Fruit fly (Drosophila melanogaster) whole organism, embryonic: ENCODE data around the gene CG15717.
A peak's percentile ranks its signal among the peaks of the same experiment; 100 is the strongest.

Source experiments
- Bgb ChIP-seq: fragments of 200-800 bp; sonication (Bioruptor generic); IDR thresholded peaks from 2 replicates; pipeline ENCODE4 v1.3.6; 2022; ENCODE audit warnings: missing biosample characterization, missing genetic modification characterization; ENCODE audit not compliant: partially characterized antibody
- CG10565 ChIP-seq: fragments of 200-800 bp; sonication (Bioruptor generic); optimal IDR thresholded peaks from 3 replicates; lab custom pipeline; 2016; ENCODE audit warnings: missing biosample characterization, mild to moderate bottlenecking, missing genetic modification characterization
- CG11085 ChIP-seq: fragments of 200-800 bp; sonication (Bioruptor generic); IDR thresholded peaks from 2 replicates; pipeline ENCODE4 v1.3.6; 2022; ENCODE audit warnings: missing biosample characterization, missing genetic modification characterization
- CG12219 ChIP-seq: fragments of 200-800 bp; sonication (Bioruptor generic); optimal IDR thresholded peaks from 3 replicates; lab custom pipeline; 2018; ENCODE audit warnings: missing biosample characterization, mild to moderate bottlenecking, missing genetic modification characterization
- CG12236 ChIP-seq: fragments of 200-800 bp; sonication (Bioruptor generic); optimal IDR thresholded peaks from 2 replicates; lab custom pipeline; 2016; ENCODE audit warnings: missing biosample characterization, missing genetic modification characterization
- CG12942 ChIP-seq: fragments of 200-800 bp; sonication (Bioruptor generic); optimal IDR thresholded peaks from 3 replicates; lab custom pipeline; 2016; ENCODE audit warnings: missing biosample characterization, missing genetic modification characterization
- CG15514 ChIP-seq: fragments of 200-800 bp; sonication (Bioruptor generic); optimal IDR thresholded peaks from 3 replicates; lab custom pipeline; 2017; ENCODE audit warnings: missing biosample characterization, missing genetic modification characterization, mild to moderate bottlenecking, moderate library complexity, missing genetic modification reagents
- CG16815 ChIP-seq: fragments of 200-800 bp; sonication (Bioruptor generic); optimal IDR thresholded peaks from 3 replicates; lab custom pipeline; 2017; ENCODE audit warnings: missing biosample characterization, mild to moderate bottlenecking, missing genetic modification characterization
- CG17328 ChIP-seq: fragments of 200-800 bp; sonication (Bioruptor generic); IDR thresholded peaks from 2 replicates; pipeline ENCODE4 v1.3.6; 2022; ENCODE audit warnings: missing biosample characterization, missing genetic modification characterization
- CG17361 ChIP-seq: fragments of 200-800 bp; sonication (Bioruptor generic); IDR thresholded peaks from 3 replicates; pipeline ENCODE4 v1.3.6; 2022; ENCODE audit warnings: missing biosample characterization, missing genetic modification characterization
- CG34376 ChIP-seq: fragments of 200-800 bp; sonication (Bioruptor generic); optimal IDR thresholded peaks from 2 replicates; lab custom pipeline; 2018; ENCODE audit warnings: missing biosample characterization, mild to moderate bottlenecking, missing genetic modification characterization
- CG42726 ChIP-seq: fragments of 200-800 bp; sonication (Bioruptor generic); IDR thresholded peaks from 2 replicates; pipeline ENCODE4 v1.3.6; 2022; ENCODE audit warnings: missing biosample characterization, missing genetic modification characterization; ENCODE audit not compliant: partially characterized antibody
- CG4282 ChIP-seq: fragments of 200-800 bp; sonication (Bioruptor generic); optimal IDR thresholded peaks from 2 replicates; lab custom pipeline; 2016; ENCODE audit warnings: missing biosample characterization, missing genetic modification characterization
- CG4328 ChIP-seq: fragments of 200-800 bp; sonication (Bioruptor generic); optimal IDR thresholded peaks from 3 replicates; lab custom pipeline; 2017; ENCODE audit warnings: missing biosample characterization, missing genetic modification reagents, missing genetic modification characterization
- CG4360 ChIP-seq: fragments of 200-800 bp; sonication (Bioruptor generic); IDR thresholded peaks from 2 replicates; pipeline ENCODE4 v1.3.6; 2022; ENCODE audit warnings: missing biosample characterization, missing genetic modification characterization
- CG6654 ChIP-seq: fragments of 200-800 bp; sonication (Bioruptor generic); optimal IDR thresholded peaks from 2 replicates; lab custom pipeline; 2017; ENCODE audit warnings: missing biosample characterization, mild to moderate bottlenecking, missing genetic modification characterization
- CG9609 ChIP-seq: fragments of 200-800 bp; sonication (Bioruptor generic); optimal IDR thresholded peaks from 3 replicates; lab custom pipeline; 2016; ENCODE audit warnings: missing biosample characterization, missing genetic modification characterization
- CG9932 ChIP-seq: fragments of 200-800 bp; sonication (Bioruptor generic); IDR thresholded peaks from 2 replicates; pipeline ENCODE4 v1.3.6; 2022; ENCODE audit warnings: missing biosample characterization, missing genetic modification characterization
- Dip3 ChIP-seq: fragments of 200-800 bp; sonication (Bioruptor generic); optimal IDR thresholded peaks from 3 replicates; lab custom pipeline; 2016; ENCODE audit warnings: missing biosample characterization, missing genetic modification characterization
- Fer2 ChIP-seq: fragments of 200-800 bp; sonication (Bioruptor generic); optimal IDR thresholded peaks from 2 replicates; lab custom pipeline; 2018; ENCODE audit warnings: missing biosample characterization, mild to moderate bottlenecking, missing genetic modification characterization, moderate library complexity
- NC2α ChIP-seq: fragments of 200-800 bp; sonication (Bioruptor generic); optimal IDR thresholded peaks from 2 replicates; lab custom pipeline; 2016; ENCODE audit warnings: missing biosample characterization, missing genetic modification characterization
- Nf-YB ChIP-seq: fragments of 200-800 bp; sonication (Bioruptor generic); optimal IDR thresholded peaks from 3 replicates; lab custom pipeline; 2019; ENCODE audit warnings: missing biosample characterization, mild to moderate bottlenecking, missing genetic modification characterization, moderate library complexity
- Nf-YC ChIP-seq: fragments of 200-800 bp; optimal IDR thresholded peaks from 3 replicates; lab custom pipeline; 2019; ENCODE audit warnings: missing biosample characterization, mild to moderate bottlenecking, missing genetic modification characterization, moderate library complexity
- Spps ChIP-seq: fragments of 200-800 bp; sonication (Bioruptor generic); optimal IDR thresholded peaks from 2 replicates; lab custom pipeline; 2018; ENCODE audit warnings: missing biosample characterization, mild to moderate bottlenecking, missing genetic modification characterization
- Sry-β ChIP-seq: fragments of 200-800 bp; sonication (Bioruptor generic); optimal IDR thresholded peaks from 2 replicates; lab custom pipeline; 2018; ENCODE audit warnings: missing biosample characterization, mild to moderate bottlenecking, missing genetic modification characterization, moderate library complexity
- YL-1 ChIP-seq: fragments of 200-800 bp; sonication (Bioruptor generic); optimal IDR thresholded peaks from 3 replicates; lab custom pipeline; 2017; ENCODE audit warnings: missing biosample characterization, mild to moderate bottlenecking, missing genetic modification characterization
- ab ChIP-seq: fragments of 200-800 bp; sonication (Bioruptor generic); optimal IDR thresholded peaks from 2 replicates; lab custom pipeline; 2016; ENCODE audit warnings: missing biosample characterization, missing genetic modification characterization
- al ChIP-seq: fragments of 200-800 bp; sonication (Bioruptor generic); IDR thresholded peaks from 2 replicates; pipeline ENCODE4 v1.3.6; 2022; ENCODE audit warnings: missing biosample characterization, missing genetic modification characterization
- bigmax ChIP-seq: fragments of 200-800 bp; sonication (Bioruptor generic); optimal IDR thresholded peaks from 2 replicates; lab custom pipeline; 2018; ENCODE audit warnings: missing biosample characterization, mild to moderate bottlenecking, missing genetic modification characterization
- chinmo ChIP-seq: fragments of 200-800 bp; sonication (Bioruptor generic); IDR thresholded peaks from 4 replicates; pipeline ENCODE4 v1.3.6; 2022; ENCODE audit warnings: missing biosample characterization, missing genetic modification characterization; ENCODE audit not compliant: partially characterized antibody
- chn ChIP-seq: fragments of 200-800 bp; sonication (Bioruptor generic); optimal IDR thresholded peaks from 2 replicates; lab custom pipeline; 2016; ENCODE audit warnings: missing biosample characterization, missing genetic modification characterization
- dpn ChIP-seq, 2 experiments: fragments of 200-800 bp; sonication (Bioruptor generic); optimal IDR thresholded peaks; 3 replicates each; lab custom pipeline; 2016; ENCODE audit warnings: missing biosample characterization in 2 of 2, missing genetic modification characterization in 2 of 2
- en ChIP-seq: fragments of 200-800 bp; sonication (Bioruptor generic); optimal IDR thresholded peaks from 2 replicates; lab custom pipeline; 2016; ENCODE audit warnings: missing biosample characterization, missing genetic modification characterization
- gem ChIP-seq: fragments of 200-800 bp; sonication (Bioruptor generic); optimal IDR thresholded peaks from 2 replicates; lab custom pipeline; 2019; ENCODE audit warnings: missing biosample characterization, mild to moderate bottlenecking, missing genetic modification characterization, moderate library complexity
- hbn ChIP-seq: fragments of 200-800 bp; sonication (Bioruptor generic); IDR thresholded peaks from 2 replicates; pipeline ENCODE4 v1.3.6; 2022; ENCODE audit warnings: missing biosample characterization, missing genetic modification characterization; ENCODE audit not compliant: partially characterized antibody
- hkb ChIP-seq, 2 experiments: fragments of 200-800 bp in 1 of 2; fragments of >200 bp in 1 of 2; sonication (Bioruptor generic) in 1 of 2; IDR thresholded peaks in 1 of 2; optimal IDR thresholded peaks in 1 of 2; 2 replicates each; pipeline versions ENCODE4 v1.3.6 to Lab custom; 2017 to 2022; ENCODE audit warnings: missing biosample characterization in 1 of 2, missing genetic modification characterization in 1 of 2
- hth ChIP-seq: fragments of >200 bp; optimal IDR thresholded peaks from 2 replicates; lab custom pipeline; 2017; ENCODE audit warnings: inconsistent platforms
- kah ChIP-seq: fragments of 200-800 bp; sonication (Bioruptor generic); optimal IDR thresholded peaks from 2 replicates; lab custom pipeline; 2018; ENCODE audit warnings: missing biosample characterization, mild to moderate bottlenecking, missing genetic modification characterization
- nerfin-2 ChIP-seq: fragments of 200-800 bp; sonication (Bioruptor generic); IDR thresholded peaks from 2 replicates; pipeline ENCODE4 v1.3.6; 2022; ENCODE audit warnings: missing biosample characterization, missing genetic modification characterization; ENCODE audit not compliant: partially characterized antibody
- odd ChIP-seq: fragments of 200-800 bp; sonication (Bioruptor generic); optimal IDR thresholded peaks from 2 replicates; lab custom pipeline; 2017; ENCODE audit warnings: missing biosample characterization, mild to moderate bottlenecking, missing genetic modification characterization
- onecut ChIP-seq: fragments of 200-800 bp; sonication (Bioruptor generic); IDR thresholded peaks from 2 replicates; pipeline ENCODE4 v1.3.6; 2022; ENCODE audit warnings: missing biosample characterization, missing genetic modification characterization
- run ChIP-seq: fragments of 200-800 bp; sonication (Bioruptor generic); optimal IDR thresholded peaks from 3 replicates; lab custom pipeline; 2018; ENCODE audit warnings: missing biosample characterization, mild to moderate bottlenecking, missing genetic modification characterization
- sens ChIP-seq: fragments of 200-800 bp; sonication (Bioruptor generic); peaks from one replicate; lab custom pipeline; 2016; ENCODE audit warnings: missing biosample characterization, missing genetic modification characterization
- sisA ChIP-seq: fragments of 200-800 bp; sonication (Bioruptor generic); IDR thresholded peaks from 2 replicates; pipeline ENCODE4 v1.3.6; 2022; ENCODE audit warnings: missing biosample characterization, missing genetic modification characterization
- sob ChIP-seq: fragments of 200-800 bp; sonication (Bioruptor generic); IDR thresholded peaks from 2 replicates; pipeline ENCODE4 v1.3.6; 2022; ENCODE audit warnings: missing biosample characterization, missing genetic modification characterization
- trh ChIP-seq: fragments of 200-800 bp; sonication (Bioruptor generic); optimal IDR thresholded peaks from 2 replicates; lab custom pipeline; 2016; ENCODE audit warnings: missing biosample characterization, missing genetic modification characterization
- usp ChIP-seq: fragments of >200 bp; optimal IDR thresholded peaks from 2 replicates; lab custom pipeline; 2017; ENCODE audit warnings: missing biosample characterization, missing genetic modification characterization
- wor ChIP-seq: fragments of 200-800 bp; sonication (Bioruptor generic); IDR thresholded peaks from 2 replicates; pipeline ENCODE4 v1.3.6; 2022; ENCODE audit warnings: missing biosample characterization, missing genetic modification characterization
- zen2 ChIP-seq: fragments of 200-800 bp; sonication (Bioruptor generic); IDR thresholded peaks from 3 replicates; pipeline ENCODE4 v1.3.6; 2022; ENCODE audit warnings: missing biosample characterization, missing genetic modification characterization; ENCODE audit not compliant: partially characterized antibody

Gene CG15717

dm6 chrX:13131063-13131773, 2.5 kb downstream of the CG15717 start (continued):
- TF ChIP-seq bigmax (GFP tag; lab: Kevin White, UChicago) (peak; percentile 80), en (GFP tag; lab: Kevin White, UChicago) (peak; percentile 97), Nf-YC (tag; lab: Kevin White, UChicago) (peak; percentile 89), CG9609 (peak; percentile 99), NC2α (GFP tag; lab: Kevin White, UChicago) (peak; percentile 96), CG34376 (GFP tag; lab: Kevin White, UChicago) (peak; percentile 99), CG12219 (GFP tag; lab: Kevin White, UChicago) (peak; percentile 99), CG12236 (GFP tag; lab: Kevin White, UChicago) (peak; percentile 98), nerfin-2 (no peak), YL-1 (peak; percentile 95), usp (no peak), al (GFP tag; lab: Robert Waterston, UW) (peak; percentile 99), dpn (GFP tag; optimal IDR thresholded peaks at IDR 0.05; lab: Kevin White, UChicago) (peak; percentile 99 to 100), CG12942 (GFP tag; lab: Kevin White, UChicago) (peak; percentile 99), chn (peak; percentile 99), trh (GFP tag; lab: Kevin White, UChicago) (peak; percentile 95), wor (GFP tag; lab: Robert Waterston, UW) (peak; percentile 97), sens (GFP tag; lab: Kevin White, UChicago) (peak; percentile 100), zen2 (GFP tag; lab: Robert Waterston, UW) (no peak), kah (peak; percentile 96), gem (tag; lab: Kevin White, UChicago) (peak; percentile 99), ab (peak; percentile 99), Bgb (GFP tag; lab: Robert Waterston, UW) (peak; percentile 70), hth (lab: Kevin White, UChicago) (no peak), CG4282 (GFP tag; lab: Kevin White, UChicago) (peak; percentile 98), Sry-β (peak; percentile 58), Spps (tag; lab: Kevin White, UChicago) (peak; percentile 87), CG42726 (peak; percentile 3; the same call in 1 of the 2 replicates), CG4328 (peak; percentile 96), run (peak; percentile 99), Dip3 (GFP tag; lab: Kevin White, UChicago) (peak; percentile 99), sisA (peak; percentile 99), Nf-YB (peak; percentile 87), CG10565 (GFP tag; lab: Kevin White, UChicago) (peak; percentile 93), CG11085 (GFP tag; lab: Robert Waterston, UW) (peak; percentile 99), CG4360 (GFP tag; lab: Robert Waterston, UW) (peak; percentile 92), CG17328 (GFP tag; lab: Robert Waterston, UW) (peak; percentile 99), CG16815 (GFP tag; lab: Kevin White, UChicago) (peak; percentile 99), CG15514 (GFP tag; lab: Kevin White, UChicago) (peak; percentile 96), hbn (GFP tag; lab: Robert Waterston, UW) (no peak; the same call in 1 of the 2 replicates), CG9932 (GFP tag; lab: Robert Waterston, UW) (peak; percentile 100), hkb (optimal IDR thresholded peaks at IDR 0.05; lab: Kevin White, UChicago) (no peak), hkb (GFP tag; IDR thresholded peaks at IDR 0.05; lab: Robert Waterston, UW) (peak; percentile 99), odd (peak; percentile 98), CG17361 (GFP tag; lab: Robert Waterston, UW) (peak; percentile 89), onecut (GFP tag; lab: Robert Waterston, UW) (peak; percentile 98), chinmo (GFP tag; lab: Robert Waterston, UW) (peak; percentile 88; the same call in 3 of the 4 replicates), Fer2 (peak; percentile 97), CG6654 (GFP tag; lab: Kevin White, UChicago) (peak; percentile 90), sob (GFP tag; lab: Robert Waterston, UW) (peak; percentile 99)
